Worm (Caenorhabditis elegans) whole organism, early embryonic: ENCODE measurements around the gene gldi-4.

Experiments used
- F13C5.2 ChIP-seq: sonication (generic microtip); optimal IDR thresholded peaks from 2 replicates; lab custom pipeline; 2017; ENCODE audit warnings: mild to moderate bottlenecking, missing genetic modification characterization, inconsistent platforms, missing compliant biosample characterization
- aly-1 ChIP-seq: sonication (generic microtip); optimal IDR thresholded peaks from 2 replicates; lab custom pipeline; 2016; ENCODE audit warnings: missing genetic modification characterization, missing compliant biosample characterization
- ama-1 ChIP-seq: fragments of 150-350 bp; optimal IDR thresholded peaks from 2 replicates; lab custom pipeline; 2014
- ceh-13 ChIP-seq: fragments of 200-800 bp; sonication (Bioruptor generic); optimal IDR thresholded peaks from 2 replicates; lab custom pipeline; 2018; ENCODE audit warnings: mild to moderate bottlenecking, missing genetic modification characterization, missing compliant biosample characterization
- ceh-36 ChIP-seq: sonication (generic microtip); optimal IDR thresholded peaks from 2 replicates; lab custom pipeline; 2016; ENCODE audit warnings: missing genetic modification characterization, inconsistent platforms, missing compliant biosample characterization
- flt-1 ChIP-seq: fragments of 200-800 bp; sonication (Bioruptor generic); IDR thresholded peaks from 2 replicates; pipeline ENCODE4 v1.3.6; 2022; ENCODE audit warnings: missing genetic modification characterization, missing compliant biosample characterization
- pes-1 ChIP-seq: fragments of 200-800 bp; sonication (Bioruptor generic); IDR thresholded peaks from 2 replicates; pipeline ENCODE4 v1.3.6; 2022; ENCODE audit warnings: missing genetic modification reagents, missing genetic modification characterization, missing compliant biosample characterization
- scrt-1 ChIP-seq: fragments of 200-800 bp; sonication (Bioruptor generic); IDR thresholded peaks from 2 replicates; pipeline ENCODE4 v1.3.6; 2022; ENCODE audit warnings: missing genetic modification characterization, missing compliant biosample characterization

ce11 chrIV:7045362-7045936, 28.0 kb downstream of the gldi-4 start:
- TF ChIP-seq ama-1 (lab: Kevin White, UChicago) = no peak
- no peak for TF ChIP-seq F13C5.2 (tag; lab: Kevin White, UChicago)
- no peak for TF ChIP-seq scrt-1 (GFP tag; lab: Robert Waterston, UW)
- TF ChIP-seq aly-1 (tag; lab: Kevin White, UChicago) = no peak
- no peak for TF ChIP-seq ceh-36
- TF ChIP-seq ceh-13 (GFP tag; lab: Kevin White, UChicago) = no peak
- TF ChIP-seq flt-1 (GFP tag; lab: Robert Waterston, UW) = no peak
- TF ChIP-seq pes-1 = no peak
